Worm (Caenorhabditis elegans) whole organism, young adult: Measurements from ENCODE around the gene Y7A5A.1.
A peak's percentile ranks its signal among the peaks of the same experiment; 100 is the strongest.

Experiments
- B0019.2 ChIP-seq: fragments of 200-800 bp; sonication (Bioruptor generic); conservative IDR thresholded peaks from 2 replicates; pipeline ENCODE4 v1.3.6; 2022; ENCODE audit warnings: missing genetic modification reagents, missing genetic modification characterization, missing compliant biosample characterization
- C06A6.2 ChIP-seq: fragments of 200-800 bp; sonication (Bioruptor generic); conservative IDR thresholded peaks from 2 replicates; pipeline ENCODE4 v1.3.6; 2022; ENCODE audit warnings: missing genetic modification characterization, missing compliant biosample characterization
- F37B4.10 ChIP-seq: fragments of 200-800 bp; sonication (Bioruptor generic); IDR thresholded peaks from 2 replicates; pipeline ENCODE4 v1.3.6; 2022; ENCODE audit warnings: missing genetic modification characterization, missing compliant biosample characterization
- F49E8.2 ChIP-seq: sonication (generic microtip); optimal IDR thresholded peaks from 3 replicates; lab custom pipeline; 2017; ENCODE audit warnings: missing genetic modification characterization, mild to moderate bottlenecking, missing compliant biosample characterization, antibody characterized with exemption, moderate library complexity; ENCODE audit not compliant: insufficient read depth
- F55B11.4 ChIP-seq: sonication (generic microtip); optimal IDR thresholded peaks from 2 replicates; lab custom pipeline; 2016; ENCODE audit warnings: missing compliant biosample characterization, missing genetic modification characterization, borderline replicate concordance; ENCODE audit not compliant: insufficient read depth
- K11D2.4 ChIP-seq: fragments of 200-800 bp; sonication (Bioruptor generic); IDR thresholded peaks from 2 replicates; pipeline ENCODE4 v1.3.6; 2022; ENCODE audit warnings: missing genetic modification reagents, missing genetic modification characterization, missing compliant biosample characterization
- T07F8.4 ChIP-seq: sonication (generic microtip); optimal IDR thresholded peaks from 2 replicates; lab custom pipeline; 2016; ENCODE audit warnings: mild to moderate bottlenecking, missing genetic modification characterization, moderate library complexity, missing compliant biosample characterization
- T26A5.8 ChIP-seq: sonication (generic microtip); optimal IDR thresholded peaks from 2 replicates; lab custom pipeline; 2016; ENCODE audit warnings: missing genetic modification characterization, missing compliant biosample characterization
- Y53F4B.3 ChIP-seq: fragments of 200-800 bp; sonication (Bioruptor generic); IDR thresholded peaks from 2 replicates; pipeline ENCODE4 v1.3.6; 2022; ENCODE audit warnings: missing genetic modification reagents, missing genetic modification characterization, missing compliant biosample characterization
- Y67H2A.10 ChIP-seq: fragments of 200-800 bp; sonication (Bioruptor generic); conservative IDR thresholded peaks from 2 replicates; pipeline ENCODE4 v1.3.6; 2022; ENCODE audit warnings: missing genetic modification reagents, missing genetic modification characterization, missing compliant biosample characterization
- ama-1 ChIP-seq, 3 experiments: fragments of 150-350 bp in 1 of 3; sonication (generic microtip) in 2 of 3; optimal IDR thresholded peaks; 2 replicates each; lab custom pipeline; 2014 to 2018; ENCODE audit warnings: missing biosample characterization in 2 of 3, missing genetic modification characterization in 2 of 3, missing genetic modification reagents in 2 of 3
- aptf-2 ChIP-seq: fragments of 200-800 bp; sonication (Bioruptor generic); conservative IDR thresholded peaks from 2 replicates; pipeline ENCODE4 v1.3.6; 2022; ENCODE audit warnings: missing genetic modification reagents, missing genetic modification characterization, missing compliant biosample characterization
- ccch-3 ChIP-seq: fragments of 200-800 bp; sonication (Bioruptor generic); optimal IDR thresholded peaks from 2 replicates; lab custom pipeline; 2018; ENCODE audit warnings: mild to moderate bottlenecking, missing genetic modification characterization, missing compliant biosample characterization
- cebp-1 ChIP-seq, 2 experiments: fragments of 200-800 bp in 1 of 2; sonication (Bioruptor generic) in 1 of 2; sonication (generic microtip) in 1 of 2; IDR thresholded peaks in 1 of 2; optimal IDR thresholded peaks in 1 of 2; 2 replicates each; pipeline versions ENCODE4 v1.3.6 to Lab custom; 2017 to 2022; ENCODE audit warnings: missing compliant biosample characterization in 2 of 2, missing genetic modification characterization in 2 of 2, mild to moderate bottlenecking in 1 of 2, missing genetic modification reagents in 1 of 2, moderate library complexity in 1 of 2
- cebp-2 ChIP-seq: fragments of 200-800 bp; sonication (Bioruptor generic); IDR thresholded peaks from 2 replicates; pipeline ENCODE4 v1.3.6; 2022; ENCODE audit warnings: missing genetic modification characterization, missing compliant biosample characterization
- ceh-27 ChIP-seq: fragments of 200-800 bp; sonication (Bioruptor generic); optimal IDR thresholded peaks from 2 replicates; lab custom pipeline; 2018; ENCODE audit warnings: mild to moderate bottlenecking, missing genetic modification characterization, moderate library complexity, missing compliant biosample characterization
- ceh-58 ChIP-seq: fragments of 200-800 bp; sonication (Bioruptor generic); IDR thresholded peaks from 2 replicates; pipeline ENCODE4 v1.3.6; 2022; ENCODE audit warnings: missing genetic modification characterization, missing compliant biosample characterization
- egl-18 ChIP-seq: fragments of 200-800 bp; sonication (Bioruptor generic); IDR thresholded peaks from 2 replicates; pipeline ENCODE4 v1.3.6; 2022; ENCODE audit warnings: missing genetic modification reagents, missing genetic modification characterization, missing compliant biosample characterization
- hmg-1.2 ChIP-seq: fragments of 200-800 bp; sonication (Bioruptor generic); IDR thresholded peaks from 2 replicates; pipeline ENCODE4 v1.3.6; 2022; ENCODE audit warnings: missing genetic modification reagents, missing genetic modification characterization, missing compliant biosample characterization
- let-526 ChIP-seq: fragments of 200-800 bp; sonication (Bioruptor generic); IDR thresholded peaks from 2 replicates; pipeline ENCODE4 v1.3.6; 2022; ENCODE audit warnings: missing genetic modification reagents, missing genetic modification characterization, missing compliant biosample characterization
- lin-35 ChIP-seq, 3 experiments: fragments of 150-350 bp in 2 of 3; sonication (generic microtip) in 1 of 3; optimal IDR thresholded peaks; 2 replicates each; lab custom pipeline; 2014 to 2018; ENCODE audit warnings: missing biosample characterization in 3 of 3, missing genetic modification characterization in 3 of 3, missing genetic modification reagents in 3 of 3
- lsy-27 ChIP-seq: sonication (generic microtip); optimal IDR thresholded peaks from 2 replicates; lab custom pipeline; 2017; ENCODE audit warnings: missing genetic modification characterization, mild to moderate bottlenecking, missing compliant biosample characterization, antibody characterized with exemption, missing genotype, borderline replicate concordance; ENCODE audit not compliant: insufficient read depth
- madf-6 ChIP-seq: fragments of 200-800 bp; sonication (Bioruptor generic); IDR thresholded peaks from 2 replicates; pipeline ENCODE4 v1.3.6; 2022; ENCODE audit warnings: missing genetic modification reagents, missing genetic modification characterization, missing compliant biosample characterization
- nfya-1 ChIP-seq: sonication (generic microtip); optimal IDR thresholded peaks from 2 replicates; lab custom pipeline; 2017; ENCODE audit warnings: antibody characterized with exemption, missing compliant biosample characterization, missing genetic modification characterization, borderline replicate concordance; ENCODE audit not compliant: insufficient read depth
- nfyb-1 ChIP-seq: fragments of 200-800 bp; sonication (Bioruptor generic); IDR thresholded peaks from 2 replicates; pipeline ENCODE4 v1.3.6; 2022; ENCODE audit warnings: missing genetic modification reagents, missing genetic modification characterization, missing compliant biosample characterization
- nhr-120 ChIP-seq: fragments of 200-800 bp; sonication (Bioruptor generic); IDR thresholded peaks from 2 replicates; pipeline ENCODE4 v1.3.6; 2022; ENCODE audit warnings: missing genetic modification characterization, missing compliant biosample characterization
- nhr-27 ChIP-seq: fragments of 200-800 bp; sonication (Bioruptor generic); optimal IDR thresholded peaks from 2 replicates; lab custom pipeline; 2018; ENCODE audit warnings: mild to moderate bottlenecking, missing genetic modification characterization, moderate library complexity, missing compliant biosample characterization
- rec-8 ChIP-seq, 2 experiments: sonication (generic microtip); optimal IDR thresholded peaks; 2 replicates each; lab custom pipeline; 2016; ENCODE audit warnings: mild to moderate bottlenecking in 2 of 2, missing genetic modification characterization in 2 of 2, missing genetic modification reagents in 2 of 2, missing genotype in 2 of 2, missing biosample characterization in 1 of 2, missing compliant biosample characterization in 1 of 2, moderate library complexity in 1 of 2
- snpc-1.1 ChIP-seq: sonication (generic microtip); optimal IDR thresholded peaks from 2 replicates; lab custom pipeline; 2017; ENCODE audit warnings: missing genetic modification characterization, mild to moderate bottlenecking, missing compliant biosample characterization, antibody characterized with exemption, moderate library complexity, missing genotype, missing genetic modification reagents; ENCODE audit not compliant: insufficient read depth
- snpc-1.3 ChIP-seq: sonication (generic microtip); optimal IDR thresholded peaks from 2 replicates; lab custom pipeline; 2017; ENCODE audit warnings: missing genetic modification characterization, mild to moderate bottlenecking, missing compliant biosample characterization, antibody characterized with exemption, moderate library complexity, missing genotype, missing genetic modification reagents; ENCODE audit not compliant: insufficient read depth
- snpc-4 ChIP-seq, 5 experiments: fragments of 150-350 bp in 1 of 5; sonication (generic microtip) in 4 of 5; optimal IDR thresholded peaks; 2 replicates each; lab custom pipeline; 2014 to 2018; ENCODE audit warnings: missing genetic modification characterization in 5 of 5, missing biosample characterization in 3 of 5, antibody characterized with exemption in 2 of 5, mild to moderate bottlenecking in 2 of 5, missing compliant biosample characterization in 2 of 5, missing genotype in 2 of 5, moderate library complexity in 2 of 5, missing genetic modification reagents in 1 of 5
- sptf-2 ChIP-seq: fragments of 200-800 bp; sonication (Bioruptor generic); optimal IDR thresholded peaks from 2 replicates; lab custom pipeline; 2018; ENCODE audit warnings: mild to moderate bottlenecking, missing genetic modification characterization, missing compliant biosample characterization
- tbp1 ChIP-seq: fragments of 200-800 bp; sonication (Bioruptor generic); optimal IDR thresholded peaks from 2 replicates; lab custom pipeline; 2018; ENCODE audit warnings: mild to moderate bottlenecking, missing genetic modification characterization, missing compliant biosample characterization
- tlf-1 ChIP-seq: fragments of 200-800 bp; sonication (Bioruptor generic); optimal IDR thresholded peaks from 2 replicates; lab custom pipeline; 2018; ENCODE audit warnings: mild to moderate bottlenecking, missing genetic modification characterization, missing compliant biosample characterization
- xnd-1 ChIP-seq: sonication (generic microtip); optimal IDR thresholded peaks from 2 replicates; lab custom pipeline; 2016; ENCODE audit warnings: missing genotype, missing genetic modification reagents, missing genetic modification characterization, missing compliant biosample characterization
- zim-3 ChIP-seq: sonication (generic microtip); optimal IDR thresholded peaks from 2 replicates; lab custom pipeline; 2017; ENCODE audit warnings: mild to moderate bottlenecking, missing genetic modification characterization, moderate library complexity, missing compliant biosample characterization
- ztf-18 ChIP-seq: sonication (generic microtip); optimal IDR thresholded peaks from 2 replicates; lab custom pipeline; 2016; ENCODE audit warnings: missing genotype, mild to moderate bottlenecking, missing genetic modification characterization, missing compliant biosample characterization
- ztf-28 ChIP-seq: fragments of 200-800 bp; sonication (Bioruptor generic); IDR thresholded peaks from 2 replicates; pipeline ENCODE4 v1.3.6; 2022; ENCODE audit warnings: missing genetic modification reagents, missing genetic modification characterization, missing compliant biosample characterization
- ztf-3 ChIP-seq: fragments of 200-800 bp; sonication (Bioruptor generic); optimal IDR thresholded peaks from 2 replicates; lab custom pipeline; 2018; ENCODE audit warnings: mild to moderate bottlenecking, missing genetic modification characterization, missing compliant biosample characterization

Y7A5A.1 gene

DNA sequence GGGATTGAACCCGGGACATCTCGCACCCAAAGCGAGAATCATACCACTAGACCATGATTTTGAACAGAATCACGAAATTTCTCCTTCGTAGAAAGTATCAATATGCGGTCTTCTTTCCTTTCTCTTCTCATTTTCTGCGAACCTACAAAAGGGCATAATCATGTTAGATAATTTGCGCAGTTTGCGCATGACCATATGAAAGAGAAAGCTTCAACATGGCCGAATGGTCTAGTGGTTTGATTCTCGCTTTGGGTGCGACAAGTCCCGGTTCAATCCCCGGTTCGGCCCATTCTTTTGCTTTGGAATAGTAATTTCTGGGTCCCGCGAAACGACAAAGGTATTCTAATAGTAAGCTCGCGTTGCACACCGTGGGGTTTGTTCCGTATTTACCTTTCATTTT is 23.5 kb downstream of the Y7A5A.1 start (continued):
- no peak for TF ChIP-seq lin-35 (GFP tag; optimal IDR thresholded peaks at IDR 0.05; lab: Kevin White, UChicago)
- no peak for TF ChIP-seq F37B4.10

ce11 chrX:15746705-15747104 is 24.6 kb downstream of the Y7A5A.1 start, which contains the start of gene srxa-9:
srxa-9 (plus strand) TSS chrX:15747005.
- no peak for TF ChIP-seq ztf-28 (GFP tag; lab: Robert Waterston, UW)
- TF ChIP-seq rec-8 (tag; optimal IDR thresholded peaks at IDR 0.05; lab: Kevin White, UChicago) = no peak
- no peak for TF ChIP-seq T26A5.8 (tag; lab: Kevin White, UChicago)
- TF ChIP-seq aptf-2 (GFP tag; lab: Robert Waterston, UW) = no peak
- no peak for TF ChIP-seq snpc-1.1 (tag; lab: Kevin White, UChicago)
- TF ChIP-seq cebp-1 (GFP tag; IDR thresholded peaks at IDR 0.05; lab: Robert Waterston, UW) = no peak
- TF ChIP-seq cebp-1 (tag; optimal IDR thresholded peaks at IDR 0.05; lab: Kevin White, UChicago) = no peak
- no peak for TF ChIP-seq madf-6
- TF ChIP-seq, all 124 proteins: peak for 0

ce11 chrX:15742310-15742709 is 29.0 kb downstream of the Y7A5A.1 start, which contains the start of gene nhr-255:
nhr-255 (plus strand) TSS chrX:15742610.
- TF ChIP-seq T07F8.4 (tag; lab: Kevin White, UChicago) (no peak), egl-18 (no peak), nhr-120 (GFP tag; lab: Robert Waterston, UW) (no peak), tlf-1 (GFP tag; lab: Kevin White, UChicago) (no peak), Y53F4B.3 (GFP tag; lab: Robert Waterston, UW) (no peak)

DNA sequence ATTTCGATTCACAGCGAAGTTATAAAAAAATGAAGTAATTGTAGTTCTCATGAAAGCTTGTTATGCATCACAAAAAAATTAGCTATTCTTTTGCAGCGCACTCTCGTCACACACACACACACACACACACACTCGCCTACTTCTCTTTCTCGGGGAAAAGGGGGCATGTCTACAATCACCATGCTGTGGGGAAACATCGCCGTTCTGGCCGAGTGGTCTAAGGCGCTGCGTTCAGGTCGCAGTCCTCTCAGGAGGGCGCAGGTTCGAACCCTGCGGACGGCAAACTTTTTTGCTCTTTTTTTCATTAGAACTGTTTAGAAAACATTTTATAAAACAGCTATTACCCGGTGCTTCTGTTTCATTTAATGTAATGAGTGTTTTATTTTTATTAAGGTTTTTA is 29.4 kb downstream of the Y7A5A.1 start:
- TF ChIP-seq nhr-27 (tag; lab: Kevin White, UChicago) (no peak), xnd-1 (tag; lab: Kevin White, UChicago) (no peak), tbp1 (GFP tag; lab: Kevin White, UChicago) (peak; percentile 96), snpc-1.3 (peak; percentile 11), let-526 (no peak), ama-1 (optimal IDR thresholded peaks at IDR 0.05; lab: Kevin White, UChicago) (no peak), ama-1 (GFP tag; optimal IDR thresholded peaks at IDR 0.05; lab: Kevin White, UChicago) (peak in 1 of 2 experiments; percentile 66), Y67H2A.10 (GFP tag; lab: Robert Waterston, UW) (no peak), F55B11.4 (no peak), lsy-27 (tag; lab: Kevin White, UChicago) (no peak), ceh-27 (peak; percentile 73), cebp-2 (GFP tag; lab: Robert Waterston, UW) (peak; percentile 84; the same call in 1 of the 2 replicates), C06A6.2 (0 out of 2 replicates have a peak, but pooled peaks have one; percentile 31), zim-3 (peak; percentile 61), ztf-3 (no peak), sptf-2 (GFP tag; lab: Kevin White, UChicago) (no peak), hmg-1.2 (peak; percentile 90), nfya-1 (tag; lab: Kevin White, UChicago) (no peak), ztf-28 (GFP tag; lab: Robert Waterston, UW) (peak; percentile 47; the same call in 1 of the 2 replicates), ztf-18 (tag; lab: Kevin White, UChicago) (peak; percentile 80), K11D2.4 (GFP tag; lab: Robert Waterston, UW) (peak; percentile 90), B0019.2 (peak; percentile 58; the same call in 1 of the 2 replicates), F37B4.10 (0 out of 2 replicates have a peak, but pooled peaks have one; percentile 38), ceh-58 (GFP tag; lab: Robert Waterston, UW) (no peak), ccch-3 (GFP tag; lab: Kevin White, UChicago) (no peak), snpc-4 (GFP tag; optimal IDR thresholded peaks at IDR 0.05; lab: Kevin White, UChicago) (peak; percentile 64), snpc-4 (tag; optimal IDR thresholded peaks at IDR 0.05; lab: Kevin White, UChicago) (peak; percentile 32 to 85 (median 66)), nfyb-1 (GFP tag; lab: Robert Waterston, UW) (peak; percentile 88), F49E8.2 (tag; lab: Kevin White, UChicago) (peak; percentile 20), T26A5.8 (tag; lab: Kevin White, UChicago) (peak; percentile 74)
